Worm (Caenorhabditis elegans) whole organism, L2 larva: ENCODE measurements around the gene rbc-1.

ENCODE experiments used
- C34F6.9 ChIP-seq: fragments of 150-350 bp; optimal IDR thresholded peaks from 2 replicates; lab custom pipeline; 2014; ENCODE audit warnings: missing biosample characterization, missing genetic modification characterization
- R02D3.7 ChIP-seq: fragments of 150-350 bp; optimal IDR thresholded peaks from 2 replicates; lab custom pipeline; 2014; ENCODE audit warnings: missing biosample characterization, missing genetic modification characterization
- alr-1 ChIP-seq: fragments of 150-350 bp; optimal IDR thresholded peaks from 2 replicates; lab custom pipeline; 2014; ENCODE audit warnings: missing biosample characterization, missing genetic modification characterization
- ama-1 ChIP-seq: fragments of 150-350 bp; optimal IDR thresholded peaks from 2 replicates; lab custom pipeline; 2018; ENCODE audit warnings: inconsistent platforms
- blmp-1 ChIP-seq: sonication (generic microtip); optimal IDR thresholded peaks from 2 replicates; lab custom pipeline; 2017; ENCODE audit warnings: missing genetic modification characterization, mild to moderate bottlenecking, missing compliant biosample characterization, antibody characterized with exemption, moderate library complexity; ENCODE audit not compliant: insufficient read depth
- ceh-16 ChIP-seq: fragments of 150-350 bp; optimal IDR thresholded peaks from 2 replicates; lab custom pipeline; 2014; ENCODE audit warnings: missing biosample characterization, missing genetic modification characterization
- ceh-82 ChIP-seq: fragments of 150-350 bp; optimal IDR thresholded peaks from 2 replicates; lab custom pipeline; 2014; ENCODE audit warnings: missing biosample characterization, missing genetic modification characterization
- crh-2 ChIP-seq: sonication (generic microtip); optimal IDR thresholded peaks from 2 replicates; lab custom pipeline; 2017; ENCODE audit warnings: missing biosample characterization, missing genetic modification characterization
- dmd-4 ChIP-seq: sonication (generic microtip); optimal IDR thresholded peaks from 2 replicates; lab custom pipeline; 2017; ENCODE audit warnings: missing biosample characterization, missing genetic modification characterization
- elt-1 ChIP-seq: fragments of 150-350 bp; optimal IDR thresholded peaks from 2 replicates; lab custom pipeline; 2014; ENCODE audit warnings: missing biosample characterization, missing genetic modification characterization
- elt-3 ChIP-seq: sonication (generic microtip); optimal IDR thresholded peaks from 2 replicates; lab custom pipeline; 2017; ENCODE audit warnings: missing biosample characterization, missing genetic modification characterization
- fos-1 ChIP-seq: fragments of 150-350 bp; optimal IDR thresholded peaks from 2 replicates; lab custom pipeline; 2014; ENCODE audit warnings: missing biosample characterization, missing genetic modification characterization
- gmeb-1 ChIP-seq: fragments of 150-350 bp; optimal IDR thresholded peaks from 2 replicates; lab custom pipeline; 2014; ENCODE audit warnings: missing biosample characterization, missing genetic modification characterization
- lin-11 ChIP-seq: fragments of 150-350 bp; sonication (generic microtip); optimal IDR thresholded peaks from 2 replicates; lab custom pipeline; 2014; ENCODE audit warnings: missing biosample characterization, missing genetic modification characterization, inconsistent platforms, mixed read lengths
- lin-13 ChIP-seq: fragments of 150-350 bp; optimal IDR thresholded peaks from 2 replicates; lab custom pipeline; 2014; ENCODE audit warnings: missing biosample characterization, missing genetic modification reagents, missing genetic modification characterization
- lsy-2 ChIP-seq, 2 experiments: fragments of 150-350 bp in 1 of 2; sonication (generic microtip) in 1 of 2; optimal IDR thresholded peaks; 2 replicates each; lab custom pipeline; 2014 to 2017; ENCODE audit warnings: missing biosample characterization in 2 of 2, missing genetic modification characterization in 2 of 2
- mab-5 ChIP-seq: fragments of 150-350 bp; optimal IDR thresholded peaks from 2 replicates; lab custom pipeline; 2014; ENCODE audit warnings: missing biosample characterization, missing genetic modification characterization
- mbf-1 ChIP-seq: sonication (generic microtip); optimal IDR thresholded peaks from 2 replicates; lab custom pipeline; 2017; ENCODE audit warnings: missing biosample characterization, missing genetic modification characterization
- mdl-1 ChIP-seq, 2 experiments: fragments of 150-350 bp in 1 of 2; sonication (generic microtip) in 1 of 2; optimal IDR thresholded peaks; 2 replicates each; lab custom pipeline; 2017; ENCODE audit warnings: missing biosample characterization in 2 of 2, missing genetic modification characterization in 2 of 2
- nhr-10 ChIP-seq: sonication (generic microtip); optimal IDR thresholded peaks from 2 replicates; lab custom pipeline; 2017; ENCODE audit warnings: missing biosample characterization, missing genetic modification characterization
- nhr-11 ChIP-seq: fragments of 150-350 bp; optimal IDR thresholded peaks from 2 replicates; lab custom pipeline; 2014; ENCODE audit warnings: missing biosample characterization, missing genetic modification characterization
- nhr-12 ChIP-seq: fragments of 150-350 bp; optimal IDR thresholded peaks from 2 replicates; lab custom pipeline; 2014; ENCODE audit warnings: missing biosample characterization, missing genetic modification characterization
- nhr-129 ChIP-seq: fragments of 150-350 bp; optimal IDR thresholded peaks from 2 replicates; lab custom pipeline; 2014; ENCODE audit warnings: missing biosample characterization, missing genetic modification characterization
- nhr-21 ChIP-seq: fragments of 150-350 bp; optimal IDR thresholded peaks from 2 replicates; lab custom pipeline; 2014; ENCODE audit warnings: missing biosample characterization, missing genetic modification characterization
- nhr-25 ChIP-seq: fragments of 150-350 bp; sonication (generic microtip); optimal IDR thresholded peaks from 3 replicates; lab custom pipeline; 2014; ENCODE audit warnings: missing biosample characterization, missing genetic modification characterization
- nhr-6 ChIP-seq: fragments of 150-350 bp; optimal IDR thresholded peaks from 2 replicates; lab custom pipeline; 2014; ENCODE audit warnings: missing biosample characterization, missing genetic modification characterization
- nhr-77 ChIP-seq: fragments of 150-350 bp; optimal IDR thresholded peaks from 2 replicates; lab custom pipeline; 2014; ENCODE audit warnings: missing biosample characterization, missing genetic modification characterization
- peb-1 ChIP-seq: fragments of 150-350 bp; optimal IDR thresholded peaks from 2 replicates; lab custom pipeline; 2014; ENCODE audit warnings: missing biosample characterization, missing genetic modification characterization
- sem-4 ChIP-seq: fragments of 150-350 bp; optimal IDR thresholded peaks from 2 replicates; lab custom pipeline; 2014; ENCODE audit warnings: missing biosample characterization, missing genetic modification reagents, missing genetic modification characterization
- skn-1 ChIP-seq: sonication (generic microtip); optimal IDR thresholded peaks from 2 replicates; lab custom pipeline; 2017; ENCODE audit warnings: missing biosample characterization, missing genetic modification characterization
- sma-9 ChIP-seq, 2 experiments: fragments of 150-350 bp in 1 of 2; sonication (generic microtip) in 1 of 2; optimal IDR thresholded peaks; 2 replicates each; lab custom pipeline; 2014 to 2016; ENCODE audit warnings: missing genetic modification characterization in 2 of 2, mild to moderate bottlenecking in 1 of 2, missing biosample characterization in 1 of 2, missing compliant biosample characterization in 1 of 2, missing genetic modification reagents in 1 of 2, moderate library complexity in 1 of 2
- snpc-4 ChIP-seq: fragments of 150-350 bp; optimal IDR thresholded peaks from 2 replicates; lab custom pipeline; 2014; ENCODE audit warnings: missing biosample characterization, missing genetic modification characterization
- unc-39 ChIP-seq: fragments of 150-350 bp; optimal IDR thresholded peaks from 2 replicates; lab custom pipeline; 2014; ENCODE audit warnings: missing biosample characterization, missing genetic modification characterization
- unc-55 ChIP-seq: fragments of 150-350 bp; sonication (generic microtip); optimal IDR thresholded peaks from 3 replicates; lab custom pipeline; 2014; ENCODE audit warnings: missing biosample characterization, missing genetic modification reagents, missing genetic modification characterization
- unc-62 ChIP-seq: fragments of 150-350 bp; optimal IDR thresholded peaks from 2 replicates; lab custom pipeline; 2014; ENCODE audit warnings: missing biosample characterization, missing genetic modification reagents, missing genetic modification characterization
- zag-1 ChIP-seq: fragments of 150-350 bp; optimal IDR thresholded peaks from 2 replicates; lab custom pipeline; 2014; ENCODE audit warnings: missing biosample characterization, missing genetic modification characterization
- ztf-11 ChIP-seq: sonication (generic microtip); optimal IDR thresholded peaks from 2 replicates; lab custom pipeline; 2017; ENCODE audit warnings: missing biosample characterization, missing genetic modification characterization
- ztf-4 ChIP-seq: fragments of 150-350 bp; optimal IDR thresholded peaks from 2 replicates; lab custom pipeline; 2014; ENCODE audit warnings: missing biosample characterization, missing genetic modification characterization

The rbc-1 gene

ce11 chrX:14562286-14563086, 48.7 kb upstream of the rbc-1 start:
- TF ChIP-seq ztf-11: no peak
- TF ChIP-seq gmeb-1 (tag; lab: Kevin White, UChicago): no peak
- peak; percentile 55 for TF ChIP-seq unc-55
- TF ChIP-seq unc-39 (tag; lab: Kevin White, UChicago): no peak
- TF ChIP-seq ama-1 (lab: Kevin White, UChicago): no peak
- peak; percentile 2 for TF ChIP-seq lin-11 (tag; lab: Kevin White, UChicago)
- TF ChIP-seq sma-9 (GFP tag; optimal IDR thresholded peaks at IDR 0.05; lab: Kevin White, UChicago): peak; percentile 95
- no peak for TF ChIP-seq sma-9 (tag; optimal IDR thresholded peaks at IDR 0.05; lab: Kevin White, UChicago)
- no peak for TF ChIP-seq ceh-16 (tag; lab: Kevin White, UChicago)
- peak; percentile 68 for TF ChIP-seq lin-13 (GFP tag; lab: Kevin White, UChicago)
- no peak for TF ChIP-seq alr-1
- TF ChIP-seq nhr-21: peak; percentile 87
- peak; percentile 58 for TF ChIP-seq sem-4
- TF ChIP-seq snpc-4: no peak
- peak; percentile 37 for TF ChIP-seq nhr-25 (tag; lab: Kevin White, UChicago)
- no peak for TF ChIP-seq nhr-11 (tag; lab: Kevin White, UChicago)
- TF ChIP-seq mdl-1 (tag; optimal IDR thresholded peaks at IDR 0.05; lab: Kevin White, UChicago): peak in 1 of 2 experiments; percentile 24
- TF ChIP-seq zag-1 (tag; lab: Kevin White, UChicago): peak; percentile 52
- no peak for TF ChIP-seq R02D3.7 (tag; lab: Kevin White, UChicago)
- no peak for TF ChIP-seq nhr-10
- peak; percentile 45 for TF ChIP-seq elt-3 (tag; lab: Kevin White, UChicago)
- peak; percentile 6 for TF ChIP-seq fos-1
- TF ChIP-seq blmp-1 (tag; lab: Kevin White, UChicago): peak; percentile 59
- TF ChIP-seq nhr-6 (tag; lab: Kevin White, UChicago): peak; percentile 82
- TF ChIP-seq crh-2 (tag; lab: Kevin White, UChicago): peak; percentile 74
- TF ChIP-seq nhr-77 (tag; lab: Kevin White, UChicago): no peak
- no peak for TF ChIP-seq nhr-12 (tag; lab: Kevin White, UChicago)
- no peak for TF ChIP-seq mab-5
- no peak for TF ChIP-seq elt-1 (tag; lab: Kevin White, UChicago)
- TF ChIP-seq skn-1 (tag; lab: Kevin White, UChicago): no peak
- TF ChIP-seq dmd-4 (tag; lab: Kevin White, UChicago): peak; percentile 69
- no peak for TF ChIP-seq unc-62 (GFP tag; lab: Kevin White, UChicago)
- TF ChIP-seq C34F6.9: peak; percentile 58
- peak in 1 of 2 experiments; percentile 78 for TF ChIP-seq lsy-2 (tag; optimal IDR thresholded peaks at IDR 0.05; lab: Kevin White, UChicago)
- TF ChIP-seq ceh-82 (tag; lab: Kevin White, UChicago): no peak
- TF ChIP-seq mbf-1 (tag; lab: Kevin White, UChicago): no peak
- TF ChIP-seq ztf-4 (tag; lab: Kevin White, UChicago): peak; percentile 70
- TF ChIP-seq peb-1 (tag; lab: Kevin White, UChicago): no peak
- peak; percentile 47 for TF ChIP-seq nhr-129 (tag; lab: Kevin White, UChicago)
- TF ChIP-seq, all 48 proteins: peak for 19

- TF ChIP-seq mbf-1 (tag; lab: Kevin White, UChicago) (no peak), sma-9 (GFP tag; optimal IDR thresholded peaks at IDR 0.05; lab: Kevin White, UChicago) (peak; percentile 54), sma-9 (tag; optimal IDR thresholded peaks at IDR 0.05; lab: Kevin White, UChicago) (no peak)
Observed at ce11 chrX:14563818-14564217, 47.4 kb upstream of the rbc-1 start.

- TF ChIP-seq sma-9 (GFP tag; optimal IDR thresholded peaks at IDR 0.05; lab: Kevin White, UChicago): peak; percentile 32
- no peak for TF ChIP-seq sma-9 (tag; optimal IDR thresholded peaks at IDR 0.05; lab: Kevin White, UChicago)
- no peak for TF ChIP-seq skn-1 (tag; lab: Kevin White, UChicago)
- TF ChIP-seq, all 48 proteins: peak for 1
Observed at ce11 chrX:14565245-14565644, 45.9 kb upstream of the rbc-1 start.
